Fruit fly (Drosophila melanogaster) whole organism, pupa: Measurements from ENCODE around the gene Dr.

Experiments
- CG10348 ChIP-seq: fragments of 200-800 bp; sonication (Bioruptor generic); IDR thresholded peaks from 2 replicates; pipeline ENCODE4 v1.3.6; 2022; ENCODE audit warnings: missing biosample characterization, missing genetic modification characterization
- CG12605 ChIP-seq: fragments of 200-800 bp; sonication (Bioruptor generic); IDR thresholded peaks from 2 replicates; pipeline ENCODE4 v1.3.6; 2022; ENCODE audit warnings: missing biosample characterization, missing genetic modification characterization
- CG13204 ChIP-seq: fragments of 200-800 bp; sonication (Bioruptor generic); optimal IDR thresholded peaks from 2 replicates; lab custom pipeline; 2018; ENCODE audit warnings: missing biosample characterization, mild to moderate bottlenecking, missing genetic modification characterization, moderate library complexity
- CG14655 ChIP-seq: fragments of 200-800 bp; sonication (Bioruptor generic); optimal IDR thresholded peaks from 3 replicates; lab custom pipeline; 2017; ENCODE audit warnings: mild to moderate bottlenecking, missing biosample characterization, missing genetic modification reagents, missing genetic modification characterization
- CG17806 ChIP-seq: fragments of 200-800 bp; sonication (Bioruptor generic); optimal IDR thresholded peaks from 2 replicates; lab custom pipeline; 2018; ENCODE audit warnings: missing biosample characterization, mild to moderate bottlenecking, missing genetic modification characterization, moderate library complexity
- CG32121 ChIP-seq: fragments of 200-800 bp; sonication (Bioruptor generic); IDR thresholded peaks from 2 replicates; pipeline ENCODE4 v1.3.6; 2022; ENCODE audit warnings: missing biosample characterization, missing genetic modification characterization
- CG34367 ChIP-seq: fragments of 200-800 bp; sonication (Bioruptor generic); optimal IDR thresholded peaks from 2 replicates; lab custom pipeline; 2018; ENCODE audit warnings: missing biosample characterization, mild to moderate bottlenecking, missing genetic modification characterization
- CG4496 ChIP-seq: fragments of 200-800 bp; sonication (Bioruptor generic); IDR thresholded peaks from 3 replicates; pipeline ENCODE4 v1.3.6; 2022; ENCODE audit warnings: missing biosample characterization, missing genetic modification characterization
- CG8159 ChIP-seq: fragments of 200-800 bp; sonication (Bioruptor generic); optimal IDR thresholded peaks from 3 replicates; lab custom pipeline; 2018; ENCODE audit warnings: missing biosample characterization, mild to moderate bottlenecking, missing genetic modification characterization, moderate library complexity
- CG8301 ChIP-seq: fragments of 200-800 bp; sonication (Bioruptor generic); optimal IDR thresholded peaks from 2 replicates; lab custom pipeline; 2018; ENCODE audit warnings: missing biosample characterization, mild to moderate bottlenecking, missing genetic modification characterization
- CG9948 ChIP-seq: fragments of 200-800 bp; sonication (Bioruptor generic); optimal IDR thresholded peaks from 2 replicates; lab custom pipeline; 2018; ENCODE audit warnings: missing biosample characterization, mild to moderate bottlenecking, missing genetic modification characterization, moderate library complexity
- D1 ChIP-seq: fragments of 200-800 bp; sonication (Bioruptor generic); optimal IDR thresholded peaks from 2 replicates; lab custom pipeline; 2018; ENCODE audit warnings: missing biosample characterization, mild to moderate bottlenecking, missing genetic modification characterization, moderate library complexity
- EcR ChIP-seq: fragments of 200-800 bp; sonication (Bioruptor generic); optimal IDR thresholded peaks from 3 replicates; lab custom pipeline; 2019; ENCODE audit warnings: missing biosample characterization, missing genetic modification characterization, mild to moderate bottlenecking, moderate library complexity, missing genetic modification reagents
- Ets98B ChIP-seq: fragments of 200-800 bp; sonication (Bioruptor generic); IDR thresholded peaks from 2 replicates; pipeline ENCODE4 v1.3.6; 2022; ENCODE audit warnings: missing biosample characterization, missing genetic modification characterization
- Pif1A ChIP-seq: fragments of 200-800 bp; sonication (Bioruptor generic); optimal IDR thresholded peaks from 3 replicates; lab custom pipeline; 2016; ENCODE audit warnings: missing biosample characterization, missing genetic modification characterization
- Pif1B ChIP-seq: fragments of 200-800 bp; sonication (Bioruptor generic); optimal IDR thresholded peaks from 3 replicates; lab custom pipeline; 2016; ENCODE audit warnings: missing biosample characterization, missing genetic modification characterization
- Snoo ChIP-seq: fragments of 200-800 bp; sonication (Bioruptor generic); optimal IDR thresholded peaks from 3 replicates; lab custom pipeline; 2017; ENCODE audit warnings: missing biosample characterization, mild to moderate bottlenecking, missing genetic modification characterization, inconsistent platforms
- fd96Ca ChIP-seq: fragments of 200-800 bp; sonication (Bioruptor generic); IDR thresholded peaks from 3 replicates; pipeline ENCODE4 v1.3.6; 2022; ENCODE audit warnings: missing biosample characterization, missing genetic modification characterization
- gl ChIP-seq: fragments of 200-800 bp; sonication (Bioruptor generic); optimal IDR thresholded peaks from 2 replicates; lab custom pipeline; 2018; ENCODE audit warnings: missing biosample characterization, mild to moderate bottlenecking, missing genetic modification characterization
- rn ChIP-seq: fragments of 200-800 bp; sonication (Bioruptor generic); IDR thresholded peaks from 2 replicates; pipeline ENCODE4 v1.3.6; 2022; ENCODE audit warnings: missing biosample characterization, missing genetic modification characterization

The Dr gene

dm6 chr3R:29591481-29592138 lies 35.4 kb downstream of the Dr start, which contains the start of gene alph:
Gene alph (plus strand): TSS chr3R:29591831.
- TF ChIP-seq CG8301 (tag; lab: Kevin White, UChicago) (peak; percentile 26), CG17806 (peak; percentile 44), CG4496 (peak; percentile 45; the same call in 2 of the 3 replicates), CG13204 (GFP tag; lab: Kevin White, UChicago) (no peak), Ets98B (no peak; the same call in 1 of the 2 replicates), D1 (tag; lab: Kevin White, UChicago) (no peak), CG8159 (tag; lab: Kevin White, UChicago) (peak; percentile 43), Pif1B (GFP tag; lab: Kevin White, UChicago) (peak; percentile 29), CG9948 (tag; lab: Kevin White, UChicago) (peak; percentile 43), Pif1A (GFP tag; lab: Kevin White, UChicago) (peak; percentile 47), CG12605 (peak; percentile 25; the same call in 1 of the 2 replicates), EcR (GFP tag; lab: Kevin White, UChicago) (peak; percentile 18)

dm6 chr3R:29592139-29592814 lies 36.1 kb downstream of the Dr start:
- TF ChIP-seq EcR (GFP tag; lab: Kevin White, UChicago): no peak
- TF ChIP-seq rn: 0 out of 2 replicates have a peak, but pooled peaks have one; percentile 6
- TF ChIP-seq, all 21 proteins: peak for 1

dm6 chr3R:29600762-29601161 lies 44.6 kb downstream of the Dr start, which contains the start of gene CG7568:
Gene CG7568 (minus strand): TSS chr3R:29600862.
- no peak for TF ChIP-seq gl (tag; lab: Kevin White, UChicago)
- no peak for TF ChIP-seq EcR (GFP tag; lab: Kevin White, UChicago)
- no peak for TF ChIP-seq CG10348 (GFP tag; lab: Robert Waterston, UW)
- TF ChIP-seq D1 (tag; lab: Kevin White, UChicago): no peak
- TF ChIP-seq Pif1A (GFP tag; lab: Kevin White, UChicago): no peak
- no peak for TF ChIP-seq CG14655 (GFP tag; lab: Kevin White, UChicago)
- TF ChIP-seq CG9948 (tag; lab: Kevin White, UChicago): no peak
- no peak for TF ChIP-seq CG4496
- TF ChIP-seq CG8301 (tag; lab: Kevin White, UChicago): no peak
- TF ChIP-seq CG34367 (tag; lab: Kevin White, UChicago): no peak
- TF ChIP-seq Snoo: no peak

dm6 chr3R:29608177-29608576 lies 52.0 kb downstream of the Dr start, which contains the start of gene Diedel2:
Gene Diedel2 (plus strand): TSS chr3R:29608477.
- no peak for TF ChIP-seq CG13204 (GFP tag; lab: Kevin White, UChicago)
- TF ChIP-seq fd96Ca (GFP tag; lab: Robert Waterston, UW): no peak
- no peak for TF ChIP-seq Snoo

dm6 chr3R:29610958-29611357 lies 54.8 kb downstream of the Dr start:
- TF ChIP-seq CG32121: no peak
- TF ChIP-seq CG13204 (GFP tag; lab: Kevin White, UChicago): no peak
- no peak for TF ChIP-seq CG17806
- TF ChIP-seq Ets98B: no peak
- no peak for TF ChIP-seq CG10348 (GFP tag; lab: Robert Waterston, UW)
- no peak for TF ChIP-seq CG14655 (GFP tag; lab: Kevin White, UChicago)
- TF ChIP-seq Pif1B (GFP tag; lab: Kevin White, UChicago): no peak
- no peak for TF ChIP-seq CG12605
- no peak for TF ChIP-seq D1 (tag; lab: Kevin White, UChicago)
- no peak for TF ChIP-seq CG4496
- no peak for TF ChIP-seq Pif1A (GFP tag; lab: Kevin White, UChicago)
- no peak for TF ChIP-seq Snoo
- no peak for TF ChIP-seq fd96Ca (GFP tag; lab: Robert Waterston, UW)
- TF ChIP-seq CG8301 (tag; lab: Kevin White, UChicago): no peak
- TF ChIP-seq CG9948 (tag; lab: Kevin White, UChicago): no peak
